Fruit fly (Drosophila melanogaster) whole organism, prepupa: ENCODE data around the gene Hsc70-1.

Source experiments
- Blimp-1 ChIP-seq: fragments of 200-800 bp; sonication (Bioruptor generic); optimal IDR thresholded peaks from 3 replicates; lab custom pipeline; 2017; ENCODE audit warnings: missing biosample characterization, missing genetic modification characterization, mild to moderate bottlenecking, moderate library complexity, missing genetic modification reagents
- CG10631 ChIP-seq: fragments of 200-800 bp; sonication (Bioruptor generic); optimal IDR thresholded peaks from 2 replicates; lab custom pipeline; 2016; ENCODE audit warnings: missing biosample characterization, missing genetic modification characterization
- CG10669 ChIP-seq: fragments of 200-800 bp; sonication (Bioruptor generic); optimal IDR thresholded peaks from 3 replicates; lab custom pipeline; 2018; ENCODE audit warnings: missing biosample characterization, mild to moderate bottlenecking, missing genetic modification characterization, moderate library complexity
- CG11294 ChIP-seq: fragments of 200-800 bp; sonication (Bioruptor generic); IDR thresholded peaks from 2 replicates; pipeline ENCODE4 v1.3.6; 2022; ENCODE audit warnings: missing biosample characterization, missing genetic modification characterization
- CG11762 ChIP-seq: fragments of 200-800 bp; sonication (Bioruptor generic); optimal IDR thresholded peaks from 3 replicates; lab custom pipeline; 2016; ENCODE audit warnings: missing biosample characterization, missing genetic modification characterization; ENCODE audit not compliant: insufficient read depth
- CG15336 ChIP-seq: fragments of 200-800 bp; sonication (Bioruptor generic); IDR thresholded peaks from 2 replicates; pipeline ENCODE4 v1.3.6; 2022; ENCODE audit warnings: missing biosample characterization, missing genetic modification characterization
- CG1621 ChIP-seq: fragments of 200-800 bp; sonication (Bioruptor generic); optimal IDR thresholded peaks from 3 replicates; lab custom pipeline; 2018; ENCODE audit warnings: missing biosample characterization, mild to moderate bottlenecking, missing genetic modification characterization
- CG3032 ChIP-seq: fragments of 200-800 bp; optimal IDR thresholded peaks from 2 replicates; lab custom pipeline; 2019; ENCODE audit warnings: missing biosample characterization, mild to moderate bottlenecking, missing genetic modification characterization, moderate library complexity
- CG31627 ChIP-seq: fragments of 200-800 bp; sonication (Bioruptor generic); optimal IDR thresholded peaks from 3 replicates; lab custom pipeline; 2016; ENCODE audit warnings: missing biosample characterization, missing genetic modification characterization
- CG32006 ChIP-seq: fragments of 200-800 bp; sonication (Bioruptor generic); optimal IDR thresholded peaks from 3 replicates; lab custom pipeline; 2017; ENCODE audit warnings: missing biosample characterization, mild to moderate bottlenecking, missing genetic modification characterization
- CG4318 ChIP-seq: fragments of 200-800 bp; sonication (Bioruptor generic); optimal IDR thresholded peaks from 3 replicates; lab custom pipeline; 2017; ENCODE audit warnings: missing biosample characterization, mild to moderate bottlenecking, missing genetic modification characterization
- CG6163 ChIP-seq: fragments of 200-800 bp; sonication (Bioruptor generic); IDR thresholded peaks from 3 replicates; pipeline ENCODE4 v1.3.6; 2022; ENCODE audit warnings: missing biosample characterization, missing genetic modification characterization
- CG6276 ChIP-seq: fragments of 200-800 bp; sonication (Bioruptor generic); optimal IDR thresholded peaks from 2 replicates; lab custom pipeline; 2017; ENCODE audit warnings: missing biosample characterization, mild to moderate bottlenecking, missing genetic modification characterization
- CG6792 ChIP-seq: fragments of 200-800 bp; sonication (Bioruptor generic); optimal IDR thresholded peaks from 3 replicates; lab custom pipeline; 2016; ENCODE audit warnings: missing biosample characterization, missing genetic modification characterization
- CG6808 ChIP-seq: fragments of 200-800 bp; sonication (Bioruptor generic); optimal IDR thresholded peaks from 3 replicates; lab custom pipeline; 2017; ENCODE audit warnings: missing biosample characterization, missing genetic modification characterization, mild to moderate bottlenecking, moderate library complexity, missing genetic modification reagents
- CG8319 ChIP-seq: fragments of 200-800 bp; sonication (Bioruptor generic); optimal IDR thresholded peaks from 3 replicates; lab custom pipeline; 2016; ENCODE audit warnings: missing biosample characterization, missing genetic modification characterization
- CG8632 ChIP-seq: fragments of 200-800 bp; sonication (Bioruptor generic); optimal IDR thresholded peaks from 3 replicates; lab custom pipeline; 2016; ENCODE audit warnings: missing biosample characterization, missing genetic modification characterization
- CG9139 ChIP-seq: fragments of 200-800 bp; sonication (Bioruptor generic); optimal IDR thresholded peaks from 3 replicates; lab custom pipeline; 2017; ENCODE audit warnings: missing biosample characterization, mild to moderate bottlenecking, missing genetic modification characterization
- Eip78C ChIP-seq: fragments of 200-800 bp; sonication (Bioruptor generic); peaks from one replicate; lab custom pipeline; 2016; ENCODE audit warnings: missing biosample characterization, missing genetic modification characterization
- Eip93F ChIP-seq: fragments of 200-800 bp; sonication (Bioruptor generic); optimal IDR thresholded peaks from 2 replicates; lab custom pipeline; 2016; ENCODE audit warnings: missing biosample characterization, mild to moderate bottlenecking, missing genetic modification characterization
- Ets21C ChIP-seq: fragments of 200-800 bp; sonication (Bioruptor generic); optimal IDR thresholded peaks from 3 replicates; lab custom pipeline; 2016; ENCODE audit warnings: missing biosample characterization, missing genetic modification characterization
- Ets96B ChIP-seq: fragments of 200-800 bp; optimal IDR thresholded peaks from 2 replicates; lab custom pipeline; 2019; ENCODE audit warnings: missing biosample characterization, mild to moderate bottlenecking, missing genetic modification characterization, moderate library complexity
- Gug ChIP-seq: fragments of 200-800 bp; sonication (Bioruptor generic); IDR thresholded peaks from 2 replicates; pipeline ENCODE4 v1.3.6; 2022; ENCODE audit warnings: missing biosample characterization, missing genetic modification characterization
- Hr38 ChIP-seq: sonication (Bioruptor generic); optimal IDR thresholded peaks from 2 replicates; lab custom pipeline; 2016; ENCODE audit warnings: missing biosample characterization, missing genetic modification characterization
- Hr39 ChIP-seq: fragments of 200-800 bp; sonication (Bioruptor generic); optimal IDR thresholded peaks from 2 replicates; lab custom pipeline; 2016; ENCODE audit warnings: missing biosample characterization, missing genetic modification characterization
- Hr4 ChIP-seq: fragments of 200-800 bp; sonication (Bioruptor generic); optimal IDR thresholded peaks from 3 replicates; lab custom pipeline; 2016; ENCODE audit warnings: missing biosample characterization, missing genetic modification characterization
- Lpt ChIP-seq: fragments of 200-800 bp; sonication (Bioruptor generic); optimal IDR thresholded peaks from 3 replicates; lab custom pipeline; 2016; ENCODE audit warnings: missing biosample characterization, missing genetic modification characterization
- Met ChIP-seq: fragments of 200-800 bp; sonication (Bioruptor generic); optimal IDR thresholded peaks from 3 replicates; lab custom pipeline; 2016; ENCODE audit warnings: missing biosample characterization, missing genetic modification characterization
- OdsH ChIP-seq: fragments of 200-800 bp; sonication (Bioruptor generic); optimal IDR thresholded peaks from 3 replicates; lab custom pipeline; 2016; ENCODE audit warnings: missing biosample characterization, missing genetic modification characterization
- Smox ChIP-seq: fragments of 200-800 bp; sonication (Bioruptor generic); optimal IDR thresholded peaks from 3 replicates; lab custom pipeline; 2016; ENCODE audit warnings: missing biosample characterization, missing genetic modification characterization
- Sox102F ChIP-seq: fragments of 200-800 bp; sonication (Bioruptor generic); optimal IDR thresholded peaks from 2 replicates; lab custom pipeline; 2016; ENCODE audit warnings: missing biosample characterization, mild to moderate bottlenecking, missing genetic modification characterization
- Sox14 ChIP-seq: fragments of 200-800 bp; sonication (Bioruptor generic); optimal IDR thresholded peaks from 3 replicates; lab custom pipeline; 2016; ENCODE audit warnings: missing biosample characterization, missing genetic modification characterization
- Sox15 ChIP-seq: fragments of 200-800 bp; sonication (Bioruptor generic); optimal IDR thresholded peaks from 3 replicates; lab custom pipeline; 2016; ENCODE audit warnings: missing biosample characterization, missing genetic modification characterization
- achi ChIP-seq: fragments of 200-800 bp; sonication (Bioruptor generic); optimal IDR thresholded peaks from 3 replicates; lab custom pipeline; 2016; ENCODE audit warnings: missing biosample characterization, missing genetic modification characterization
- acj6 ChIP-seq: fragments of 200-800 bp; sonication (Bioruptor generic); optimal IDR thresholded peaks from 3 replicates; lab custom pipeline; 2016; ENCODE audit warnings: missing biosample characterization, missing genetic modification characterization
- cyc ChIP-seq: fragments of 200-800 bp; sonication (Bioruptor generic); optimal IDR thresholded peaks from 3 replicates; lab custom pipeline; 2016; ENCODE audit warnings: missing biosample characterization, missing genetic modification characterization
- dsx ChIP-seq: fragments of 200-800 bp; optimal IDR thresholded peaks from 3 replicates; lab custom pipeline; 2019; ENCODE audit warnings: missing biosample characterization, mild to moderate bottlenecking, missing genetic modification characterization, moderate library complexity; ENCODE audit not compliant: poor library complexity, severe bottlenecking
- eg ChIP-seq: fragments of 200-800 bp; sonication (Bioruptor generic); IDR thresholded peaks from 3 replicates; pipeline ENCODE4 v1.3.6; 2022; ENCODE audit warnings: missing biosample characterization, missing genetic modification characterization
- esn ChIP-seq: fragments of 200-800 bp; sonication (Bioruptor generic); optimal IDR thresholded peaks from 2 replicates; lab custom pipeline; 2016; ENCODE audit warnings: missing biosample characterization, mild to moderate bottlenecking, missing genetic modification characterization, moderate library complexity
- fd59A ChIP-seq: fragments of 200-800 bp; sonication (Bioruptor generic); optimal IDR thresholded peaks from 2 replicates; lab custom pipeline; 2017; ENCODE audit warnings: missing biosample characterization, mild to moderate bottlenecking, missing genetic modification characterization, missing genetic modification reagents
- fd85E ChIP-seq: fragments of 200-800 bp; sonication (Bioruptor generic); optimal IDR thresholded peaks from 3 replicates; lab custom pipeline; 2016; ENCODE audit warnings: missing biosample characterization, missing genetic modification characterization
- fkh ChIP-seq: fragments of 200-800 bp; sonication (Bioruptor generic); optimal IDR thresholded peaks from 3 replicates; lab custom pipeline; 2017; ENCODE audit warnings: missing biosample characterization, mild to moderate bottlenecking, missing genetic modification characterization, moderate library complexity
- net ChIP-seq: fragments of 200-800 bp; sonication (Bioruptor generic); optimal IDR thresholded peaks from 3 replicates; lab custom pipeline; 2016; ENCODE audit warnings: missing biosample characterization, missing genetic modification characterization
- pdm3 ChIP-seq: fragments of 200-800 bp; sonication (Bioruptor generic); optimal IDR thresholded peaks from 3 replicates; lab custom pipeline; 2016; ENCODE audit warnings: missing biosample characterization, missing genetic modification characterization
- salr ChIP-seq, 2 experiments: fragments of 200-800 bp; sonication (Bioruptor generic); optimal IDR thresholded peaks; 3 replicates each; lab custom pipeline; 2016 to 2018; ENCODE audit warnings: missing biosample characterization in 2 of 2, missing genetic modification characterization in 2 of 2, mild to moderate bottlenecking in 1 of 2
- spab ChIP-seq: fragments of 200-800 bp; sonication (Bioruptor generic); optimal IDR thresholded peaks from 2 replicates; lab custom pipeline; 2017; ENCODE audit warnings: missing biosample characterization, mild to moderate bottlenecking, missing genetic modification characterization, missing genetic modification reagents
- ss ChIP-seq, 2 experiments: fragments of 200-800 bp; sonication (Bioruptor generic); optimal IDR thresholded peaks; 2 replicates in 1 of 2; 3 replicates in 1 of 2; lab custom pipeline; 2017 to 2018; ENCODE audit warnings: mild to moderate bottlenecking in 2 of 2, missing biosample characterization in 2 of 2, missing genetic modification characterization in 2 of 2, moderate library complexity in 1 of 2
- svp ChIP-seq: fragments of 200-800 bp; sonication (Bioruptor generic); peaks from one replicate; lab custom pipeline; 2016; ENCODE audit warnings: missing biosample characterization, missing genetic modification characterization
- topi ChIP-seq: fragments of 200-800 bp; sonication (Bioruptor generic); optimal IDR thresholded peaks from 3 replicates; lab custom pipeline; 2016; ENCODE audit warnings: missing biosample characterization, missing genetic modification characterization
- vri ChIP-seq: fragments of 200-800 bp; sonication (Bioruptor generic); optimal IDR thresholded peaks from 3 replicates; lab custom pipeline; 2016; ENCODE audit warnings: missing biosample characterization, mild to moderate bottlenecking, missing genetic modification characterization

Gene Hsc70-1

DNA sequence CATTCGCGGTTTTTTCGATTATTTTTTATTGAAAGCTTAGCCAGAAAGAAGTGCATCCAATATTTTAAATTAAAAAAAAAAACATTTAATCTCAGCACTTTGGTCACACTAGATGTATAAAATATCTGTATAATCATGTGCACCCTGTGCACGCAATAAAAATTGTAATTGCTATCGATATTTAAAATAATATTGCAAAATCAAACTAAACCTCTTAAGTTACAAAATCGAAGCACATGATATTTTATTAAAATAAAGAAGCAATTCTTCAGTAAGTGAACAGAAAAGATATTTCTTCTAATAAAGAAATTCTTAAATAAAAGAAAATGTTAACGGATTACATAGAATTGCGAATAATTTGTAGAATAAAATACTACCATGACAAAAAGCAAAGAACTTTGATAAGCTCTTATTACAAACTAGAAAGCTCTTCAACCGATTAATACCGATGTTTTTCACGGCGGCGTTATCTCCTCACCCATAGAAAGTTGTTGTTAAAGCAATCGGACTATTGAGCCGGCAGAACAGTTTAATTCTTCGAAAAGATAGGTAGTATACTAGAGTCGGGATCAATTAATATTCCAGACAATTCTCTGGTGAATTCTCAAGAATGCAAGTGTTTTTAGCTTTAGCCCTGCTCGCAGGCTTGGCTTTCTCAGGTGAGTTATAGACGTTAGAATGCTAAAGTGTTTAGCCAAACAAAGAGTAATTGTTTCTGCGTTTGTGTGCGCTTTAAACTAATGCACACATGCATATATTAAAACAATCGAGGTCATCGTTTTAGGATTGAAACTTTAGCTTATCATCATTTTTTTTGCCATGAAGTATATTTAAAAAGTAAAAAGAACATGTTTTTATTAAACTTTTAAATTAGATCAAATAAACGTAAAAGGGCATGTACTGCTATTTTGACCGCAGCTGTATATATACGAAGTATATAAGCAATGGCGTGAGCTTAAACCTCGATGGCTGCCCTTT is 20.2 kb downstream of the Hsc70-1 start, which contains the start of gene CtsK1:
Gene CtsK1 (plus strand): TSS at position 490 of the 978 bp plus-strand sequence.
- TF ChIP-seq CG6163 (GFP tag; lab: Robert Waterston, UW) (peak; percentile 78), dsx (peak; percentile 18), CG6792 (peak; percentile 38), topi (GFP tag; lab: Kevin White, UChicago) (peak; percentile 31), esn (GFP tag; lab: Kevin White, UChicago) (peak; percentile 71), Ets21C (GFP tag; lab: Kevin White, UChicago) (no peak), acj6 (GFP tag; lab: Kevin White, UChicago) (peak; percentile 68), Smox (GFP tag; lab: Kevin White, UChicago) (peak; percentile 58), Sox14 (peak; percentile 49), CG6276 (GFP tag; lab: Kevin White, UChicago) (no peak), Hr39 (GFP tag; lab: Kevin White, UChicago) (peak; percentile 50), Eip93F (GFP tag; lab: Kevin White, UChicago) (no peak), fkh (GFP tag; lab: Kevin White, UChicago) (no peak), CG6808 (peak; percentile 46), CG1621 (no peak), CG9139 (GFP tag; lab: Kevin White, UChicago) (no peak), CG32006 (peak; percentile 56), CG11762 (GFP tag; lab: Kevin White, UChicago) (no peak), svp (GFP tag; lab: Kevin White, UChicago) (no peak), Blimp-1 (GFP tag; lab: Kevin White, UChicago) (no peak), CG8632 (GFP tag; lab: Kevin White, UChicago) (peak; percentile 44), CG8319 (no peak), Hr38 (GFP tag; lab: Kevin White, UChicago) (no peak), cyc (peak; percentile 6), Ets96B (tag; lab: Kevin White, UChicago) (peak; percentile 44), CG11294 (GFP tag; lab: Robert Waterston, UW) (peak; percentile 70), spab (GFP tag; lab: Kevin White, UChicago) (peak; percentile 10), net (GFP tag; lab: Kevin White, UChicago) (peak; percentile 56), CG3032 (tag; lab: Kevin White, UChicago) (peak; percentile 65), Hr4 (peak; percentile 58), CG10631 (GFP tag; lab: Kevin White, UChicago) (peak; percentile 46), Met (GFP tag; lab: Kevin White, UChicago) (peak; percentile 66), OdsH (GFP tag; lab: Kevin White, UChicago) (peak; percentile 50), eg (GFP tag; lab: Robert Waterston, UW) (peak; percentile 91), salr (GFP tag; optimal IDR thresholded peaks at IDR 0.05; lab: Kevin White, UChicago) (no peak), fd59A (GFP tag; lab: Kevin White, UChicago) (no peak), Lpt (GFP tag; lab: Kevin White, UChicago) (no peak), fd85E (GFP tag; lab: Kevin White, UChicago) (no peak), ss (GFP tag; optimal IDR thresholded peaks at IDR 0.05; lab: Kevin White, UChicago) (peak in 1 of 2 experiments; percentile 20), Sox15 (GFP tag; lab: Kevin White, UChicago) (no peak), CG31627 (GFP tag; lab: Kevin White, UChicago) (peak; percentile 38), CG15336 (GFP tag; lab: Robert Waterston, UW) (peak; percentile 88), achi (GFP tag; lab: Kevin White, UChicago) (peak; percentile 64), pdm3 (GFP tag; lab: Kevin White, UChicago) (peak; percentile 61), Sox102F (GFP tag; lab: Kevin White, UChicago) (no peak), vri (GFP tag; lab: Kevin White, UChicago) (no peak), Gug (GFP tag; lab: Robert Waterston, UW) (peak; percentile 68), CG4318 (no peak), Eip78C (peak; percentile 70), CG10669 (GFP tag; lab: Kevin White, UChicago) (peak; percentile 43)
